Worm (Caenorhabditis elegans) whole organism, early embryonic: ENCODE data around the gene W09D6.1.

ENCODE experiments used
- F13C5.2 ChIP-seq: sonication (generic microtip); optimal IDR thresholded peaks from 2 replicates; lab custom pipeline; 2017; ENCODE audit warnings: mild to moderate bottlenecking, missing genetic modification characterization, inconsistent platforms, missing compliant biosample characterization
- aly-1 ChIP-seq: sonication (generic microtip); optimal IDR thresholded peaks from 2 replicates; lab custom pipeline; 2016; ENCODE audit warnings: missing genetic modification characterization, missing compliant biosample characterization
- ama-1 ChIP-seq: fragments of 150-350 bp; optimal IDR thresholded peaks from 2 replicates; lab custom pipeline; 2014
- ceh-13 ChIP-seq: fragments of 200-800 bp; sonication (Bioruptor generic); optimal IDR thresholded peaks from 2 replicates; lab custom pipeline; 2018; ENCODE audit warnings: mild to moderate bottlenecking, missing genetic modification characterization, missing compliant biosample characterization
- ceh-36 ChIP-seq: sonication (generic microtip); optimal IDR thresholded peaks from 2 replicates; lab custom pipeline; 2016; ENCODE audit warnings: missing genetic modification characterization, inconsistent platforms, missing compliant biosample characterization
- ets-7 ChIP-seq: sonication (generic microtip); optimal IDR thresholded peaks from 2 replicates; lab custom pipeline; 2016; ENCODE audit warnings: missing genotype, missing genetic modification characterization, missing compliant biosample characterization
- flt-1 ChIP-seq: fragments of 200-800 bp; sonication (Bioruptor generic); IDR thresholded peaks from 2 replicates; pipeline ENCODE4 v1.3.6; 2022; ENCODE audit warnings: missing genetic modification characterization, missing compliant biosample characterization
- hmg-4 ChIP-seq: fragments of 200-800 bp; sonication (Bioruptor generic); optimal IDR thresholded peaks from 2 replicates; lab custom pipeline; 2018; ENCODE audit warnings: mild to moderate bottlenecking, missing genetic modification characterization, missing compliant biosample characterization
- pes-1 ChIP-seq: fragments of 200-800 bp; sonication (Bioruptor generic); IDR thresholded peaks from 2 replicates; pipeline ENCODE4 v1.3.6; 2022; ENCODE audit warnings: missing genetic modification reagents, missing genetic modification characterization, missing compliant biosample characterization
- scrt-1 ChIP-seq: fragments of 200-800 bp; sonication (Bioruptor generic); IDR thresholded peaks from 2 replicates; pipeline ENCODE4 v1.3.6; 2022; ENCODE audit warnings: missing genetic modification characterization, missing compliant biosample characterization
- sea-1 ChIP-seq: fragments of 200-800 bp; sonication (Bioruptor generic); conservative IDR thresholded peaks from 2 replicates; pipeline ENCODE4 v1.3.6; 2022; ENCODE audit warnings: missing genetic modification characterization, missing compliant biosample characterization
- tbx-11 ChIP-seq: fragments of 200-800 bp; sonication (Bioruptor generic); IDR thresholded peaks from 2 replicates; pipeline ENCODE4 v1.3.6; 2022; ENCODE audit warnings: missing genetic modification characterization, missing compliant biosample characterization
- tbx-37 ChIP-seq: fragments of 200-800 bp; sonication (Bioruptor generic); conservative IDR thresholded peaks from 2 replicates; pipeline ENCODE4 v1.3.6; 2022; ENCODE audit warnings: missing genetic modification reagents, missing genetic modification characterization, missing compliant biosample characterization
- tra-4 ChIP-seq: sonication (generic microtip); optimal IDR thresholded peaks from 2 replicates; lab custom pipeline; 2017; ENCODE audit warnings: missing genetic modification characterization, missing compliant biosample characterization

DNA sequence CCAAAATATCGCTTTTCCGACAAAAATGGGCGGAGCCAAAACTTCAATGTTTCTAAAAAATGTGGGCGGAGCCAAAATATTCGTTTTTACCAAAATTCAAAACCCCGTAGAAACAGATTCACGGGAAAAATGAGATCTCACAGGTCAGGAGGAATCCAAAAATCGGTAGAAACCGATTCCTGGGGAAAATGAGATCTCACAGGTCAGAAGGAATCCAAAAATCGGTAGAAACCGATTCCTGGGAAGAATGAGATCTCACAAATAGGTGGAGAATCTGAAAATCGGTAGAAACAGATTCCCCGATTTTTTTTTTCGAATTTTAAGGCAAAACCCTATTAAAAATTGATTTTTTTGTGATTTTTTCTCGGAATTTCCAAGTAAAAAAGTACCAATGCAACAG is 24.8 kb downstream of the W09D6.1 start:
- TF ChIP-seq tbx-11 (no peak), ama-1 (lab: Kevin White, UChicago) (no peak), ceh-36 (tag; lab: Kevin White, UChicago) (no peak), flt-1 (GFP tag; lab: Robert Waterston, UW) (no peak), sea-1 (GFP tag; lab: Robert Waterston, UW) (no peak), hmg-4 (no peak), tbx-37 (GFP tag; lab: Robert Waterston, UW) (no peak; the same call in 1 of the 2 replicates), ets-7 (tag; lab: Kevin White, UChicago) (no peak), pes-1 (GFP tag; lab: Robert Waterston, UW) (peak; percentile 69), F13C5.2 (tag; lab: Kevin White, UChicago) (no peak), tra-4 (tag; lab: Kevin White, UChicago) (no peak), scrt-1 (GFP tag; lab: Robert Waterston, UW) (no peak), ceh-13 (GFP tag; lab: Kevin White, UChicago) (no peak), aly-1 (tag; lab: Kevin White, UChicago) (no peak)
